Worm (Caenorhabditis elegans) whole organism, mixed stage, embryonic: ENCODE data around the gene col-145.

Experiments
- elt-3 ChIP-seq: fragments of 150-350 bp; optimal IDR thresholded peaks from 2 replicates; lab custom pipeline; 2014; ENCODE audit warnings: missing biosample characterization, missing genetic modification characterization
- lin-13 ChIP-seq: fragments of 150-350 bp; optimal IDR thresholded peaks from 2 replicates; lab custom pipeline; 2014; ENCODE audit warnings: missing biosample characterization, missing genetic modification characterization
- lin-32 ChIP-seq: fragments of 200-800 bp; sonication (Bioruptor generic); optimal IDR thresholded peaks from 2 replicates; lab custom pipeline; 2018; ENCODE audit warnings: mild to moderate bottlenecking, missing genetic modification characterization, missing compliant biosample characterization
- nhr-237 ChIP-seq: fragments of 150-350 bp; optimal IDR thresholded peaks from 2 replicates; lab custom pipeline; 2014; ENCODE audit warnings: missing biosample characterization, missing genetic modification characterization
- pha-4 ChIP-seq: fragments of 150-350 bp; optimal IDR thresholded peaks from 2 replicates; lab custom pipeline; 2018; ENCODE audit warnings: missing biosample characterization, missing genetic modification reagents, missing genetic modification characterization
- tbx-8 ChIP-seq: fragments of 200-800 bp; sonication (Bioruptor generic); optimal IDR thresholded peaks from 2 replicates; lab custom pipeline; 2018; ENCODE audit warnings: mild to moderate bottlenecking, missing genetic modification characterization, moderate library complexity, missing compliant biosample characterization
- unc-62 ChIP-seq: fragments of 150-350 bp; optimal IDR thresholded peaks from 2 replicates; lab custom pipeline; 2014; ENCODE audit warnings: missing biosample characterization, missing genetic modification reagents, missing genetic modification characterization

DNA sequence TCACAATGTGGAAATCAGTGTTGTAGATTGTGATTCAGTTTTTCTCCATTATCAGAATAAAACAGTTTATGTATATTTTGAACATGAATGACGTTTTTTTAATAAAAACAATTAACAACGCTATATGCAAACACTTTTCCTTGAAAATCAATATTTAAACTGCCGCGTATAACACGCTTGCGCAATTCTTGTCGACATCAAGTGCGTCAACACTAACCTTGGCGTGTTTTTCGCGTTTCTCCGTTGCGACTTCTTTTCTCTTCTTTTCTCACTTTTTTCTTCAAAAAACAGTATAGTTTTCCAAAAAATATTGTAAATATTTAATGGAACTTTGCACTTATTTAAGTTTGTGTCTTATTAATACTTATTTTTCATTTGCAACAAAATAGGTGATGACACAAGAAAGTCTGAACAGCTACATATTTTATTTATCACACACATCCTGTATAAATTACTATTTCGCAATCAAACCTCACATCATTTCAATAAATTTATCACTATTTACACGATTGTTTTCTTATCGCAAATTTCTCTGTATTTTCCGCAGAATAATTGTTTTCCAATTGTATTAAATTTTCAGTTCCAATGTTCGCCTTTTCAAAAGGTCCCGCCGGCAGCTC lies 12.5 kb upstream of the col-145 start, which contains the start of gene spas-1:
- TF ChIP-seq elt-3 (tag; lab: Kevin White, UChicago), result no peak
- peak; percentile 38 for TF ChIP-seq unc-62
- peak; percentile 42 for TF ChIP-seq lin-32
- peak; percentile 86 for TF ChIP-seq nhr-237 (tag; lab: Kevin White, UChicago)
- peak; percentile 84 for TF ChIP-seq pha-4 (tag; lab: Kevin White, UChicago)
- TF ChIP-seq tbx-8 (GFP tag; lab: Kevin White, UChicago), result no peak
- peak; percentile 78 for TF ChIP-seq lin-13 (tag; lab: Kevin White, UChicago)
